Fruit fly (Drosophila melanogaster) whole organism, adult: Measurements from ENCODE around the gene CG5217.

Experiments used
- CG14711 ChIP-seq: fragments of 200-800 bp; sonication (Bioruptor generic); optimal IDR thresholded peaks from 2 replicates; lab custom pipeline; 2018; ENCODE audit warnings: missing biosample characterization, mild to moderate bottlenecking, missing genetic modification characterization, moderate library complexity
- CG1620 ChIP-seq: fragments of 200-800 bp; sonication (Bioruptor generic); optimal IDR thresholded peaks from 2 replicates; lab custom pipeline; 2016; ENCODE audit warnings: missing biosample characterization, missing genetic modification characterization
- CG5204 ChIP-seq: fragments of 200-800 bp; sonication (Bioruptor generic); optimal IDR thresholded peaks from 2 replicates; lab custom pipeline; 2016; ENCODE audit warnings: missing biosample characterization, missing genetic modification characterization
- CG7045 ChIP-seq: fragments of 200-800 bp; sonication (Bioruptor generic); optimal IDR thresholded peaks from 2 replicates; lab custom pipeline; 2017; ENCODE audit warnings: missing biosample characterization, mild to moderate bottlenecking, missing genetic modification characterization
- CG7101 ChIP-seq: fragments of 200-800 bp; sonication (Bioruptor generic); optimal IDR thresholded peaks from 2 replicates; lab custom pipeline; 2018; ENCODE audit warnings: missing biosample characterization, mild to moderate bottlenecking, missing genetic modification characterization, moderate library complexity
- Clk ChIP-seq: fragments of 200-800 bp; sonication (Bioruptor generic); optimal IDR thresholded peaks from 2 replicates; lab custom pipeline; 2017; ENCODE audit warnings: missing biosample characterization, missing genetic modification characterization
- Crg-1 ChIP-seq: fragments of 200-800 bp; sonication (Bioruptor generic); optimal IDR thresholded peaks from 2 replicates; lab custom pipeline; 2016; ENCODE audit warnings: missing biosample characterization, missing genetic modification characterization
- bab1 ChIP-seq: fragments of 200-800 bp; sonication (Bioruptor generic); optimal IDR thresholded peaks from 3 replicates; lab custom pipeline; 2019; ENCODE audit warnings: missing biosample characterization, mild to moderate bottlenecking, missing genetic modification characterization, moderate library complexity
- cic ChIP-seq: fragments of 200-800 bp; sonication (Bioruptor generic); optimal IDR thresholded peaks from 2 replicates; lab custom pipeline; 2017; ENCODE audit warnings: missing biosample characterization, mild to moderate bottlenecking, missing genetic modification characterization, moderate library complexity
- kay ChIP-seq: fragments of 200-800 bp; sonication (Bioruptor generic); peaks from one replicate; lab custom pipeline; 2016; ENCODE audit warnings: missing biosample characterization, missing genetic modification characterization, borderline replicate concordance
- pad ChIP-seq: fragments of 200-800 bp; sonication (Bioruptor generic); optimal IDR thresholded peaks from 3 replicates; lab custom pipeline; 2017; ENCODE audit warnings: missing biosample characterization, missing genetic modification characterization, mild to moderate bottlenecking, moderate library complexity, missing genetic modification reagents
- tj ChIP-seq: fragments of 200-800 bp; sonication (Bioruptor generic); optimal IDR thresholded peaks from 3 replicates; lab custom pipeline; 2017; ENCODE audit warnings: missing biosample characterization, mild to moderate bottlenecking, missing genetic modification characterization, moderate library complexity
- toe ChIP-seq: fragments of 200-800 bp; sonication (Bioruptor generic); optimal IDR thresholded peaks from 2 replicates; lab custom pipeline; 2016; ENCODE audit warnings: missing biosample characterization, missing genetic modification characterization

dm6 chr3R:19282832-19283231 is 34.9 kb upstream of the CG5217 start:
- TF ChIP-seq CG5204 (no peak), CG7101 (tag; lab: Kevin White, UChicago) (no peak), tj (GFP tag; lab: Kevin White, UChicago) (no peak), Clk (GFP tag; lab: Kevin White, UChicago) (no peak), toe (GFP tag; lab: Kevin White, UChicago) (no peak), cic (GFP tag; lab: Kevin White, UChicago) (no peak), Crg-1 (GFP tag; lab: Kevin White, UChicago) (no peak), bab1 (GFP tag; lab: Kevin White, UChicago) (no peak), CG14711 (no peak), CG1620 (GFP tag; lab: Kevin White, UChicago) (no peak), kay (GFP tag; lab: Kevin White, UChicago) (no peak), CG7045 (GFP tag; lab: Kevin White, UChicago) (no peak), pad (no peak)
